Worm (Caenorhabditis elegans) whole organism, young adult: ENCODE data around the gene lgc-31.

Experiments used
- F10E7.11 ChIP-seq: sonication (generic microtip); optimal IDR thresholded peaks from 2 replicates; lab custom pipeline; 2017; ENCODE audit warnings: mild to moderate bottlenecking, missing genetic modification characterization, moderate library complexity, missing compliant biosample characterization
- F22D6.2 ChIP-seq: sonication (generic microtip); optimal IDR thresholded peaks from 2 replicates; lab custom pipeline; 2016; ENCODE audit warnings: mild to moderate bottlenecking, missing genetic modification characterization, missing compliant biosample characterization
- F33H1.4 ChIP-seq: fragments of 200-800 bp; sonication (Bioruptor generic); IDR thresholded peaks from 2 replicates; pipeline ENCODE4 v1.3.6; 2022; ENCODE audit warnings: missing genetic modification reagents, missing genetic modification characterization, missing compliant biosample characterization
- F37B4.10 ChIP-seq: fragments of 200-800 bp; sonication (Bioruptor generic); IDR thresholded peaks from 2 replicates; pipeline ENCODE4 v1.3.6; 2022; ENCODE audit warnings: missing genetic modification characterization, missing compliant biosample characterization
- F55B11.4 ChIP-seq: sonication (generic microtip); optimal IDR thresholded peaks from 2 replicates; lab custom pipeline; 2016; ENCODE audit warnings: missing compliant biosample characterization, missing genetic modification characterization, borderline replicate concordance; ENCODE audit not compliant: insufficient read depth
- F57C9.4 ChIP-seq: sonication (generic microtip); optimal IDR thresholded peaks from 2 replicates; lab custom pipeline; 2017; ENCODE audit warnings: mild to moderate bottlenecking, missing genetic modification characterization, missing compliant biosample characterization
- K12H6.12 ChIP-seq: fragments of 200-800 bp; sonication (Bioruptor generic); optimal IDR thresholded peaks from 2 replicates; lab custom pipeline; 2018; ENCODE audit warnings: mild to moderate bottlenecking, missing genetic modification characterization, missing compliant biosample characterization
- T26A5.8 ChIP-seq: sonication (generic microtip); optimal IDR thresholded peaks from 2 replicates; lab custom pipeline; 2016; ENCODE audit warnings: missing genetic modification characterization, missing compliant biosample characterization
- Y53F4B.3 ChIP-seq: fragments of 200-800 bp; sonication (Bioruptor generic); IDR thresholded peaks from 2 replicates; pipeline ENCODE4 v1.3.6; 2022; ENCODE audit warnings: missing genetic modification reagents, missing genetic modification characterization, missing compliant biosample characterization
- Y67H2A.10 ChIP-seq: fragments of 200-800 bp; sonication (Bioruptor generic); conservative IDR thresholded peaks from 2 replicates; pipeline ENCODE4 v1.3.6; 2022; ENCODE audit warnings: missing genetic modification reagents, missing genetic modification characterization, missing compliant biosample characterization
- Y79H2A.3 ChIP-seq: fragments of 200-800 bp; sonication (Bioruptor generic); conservative IDR thresholded peaks from 2 replicates; pipeline ENCODE4 v1.3.6; 2022; ENCODE audit warnings: missing genetic modification reagents, missing genetic modification characterization, missing compliant biosample characterization
- Y95B8A.8 ChIP-seq: fragments of 200-800 bp; sonication (Bioruptor generic); IDR thresholded peaks from 2 replicates; pipeline ENCODE4 v1.3.6; 2022; ENCODE audit warnings: missing genetic modification reagents, missing genetic modification characterization, missing compliant biosample characterization
- ZK185.1 ChIP-seq: sonication (generic microtip); optimal IDR thresholded peaks from 2 replicates; lab custom pipeline; 2016; ENCODE audit warnings: mild to moderate bottlenecking, missing genetic modification characterization, missing compliant biosample characterization; ENCODE audit not compliant: poor library complexity, severe bottlenecking
- aptf-2 ChIP-seq: fragments of 200-800 bp; sonication (Bioruptor generic); conservative IDR thresholded peaks from 2 replicates; pipeline ENCODE4 v1.3.6; 2022; ENCODE audit warnings: missing genetic modification reagents, missing genetic modification characterization, missing compliant biosample characterization
- bed-2 ChIP-seq: fragments of 200-800 bp; sonication (Bioruptor generic); IDR thresholded peaks from 2 replicates; pipeline ENCODE4 v1.3.6; 2022; ENCODE audit warnings: missing genetic modification reagents, missing genetic modification characterization, missing compliant biosample characterization
- cebp-1 ChIP-seq, 2 experiments: fragments of 200-800 bp in 1 of 2; sonication (Bioruptor generic) in 1 of 2; sonication (generic microtip) in 1 of 2; IDR thresholded peaks in 1 of 2; optimal IDR thresholded peaks in 1 of 2; 2 replicates each; pipeline versions ENCODE4 v1.3.6 to Lab custom; 2017 to 2022; ENCODE audit warnings: missing compliant biosample characterization in 2 of 2, missing genetic modification characterization in 2 of 2, mild to moderate bottlenecking in 1 of 2, missing genetic modification reagents in 1 of 2, moderate library complexity in 1 of 2
- ceh-100 ChIP-seq: fragments of 200-800 bp; sonication (Bioruptor generic); IDR thresholded peaks from 2 replicates; pipeline ENCODE4 v1.3.6; 2022; ENCODE audit warnings: missing genetic modification reagents, missing genetic modification characterization, missing compliant biosample characterization
- ceh-27 ChIP-seq: fragments of 200-800 bp; sonication (Bioruptor generic); optimal IDR thresholded peaks from 2 replicates; lab custom pipeline; 2018; ENCODE audit warnings: mild to moderate bottlenecking, missing genetic modification characterization, moderate library complexity, missing compliant biosample characterization
- ceh-79 ChIP-seq: sonication (generic microtip); optimal IDR thresholded peaks from 2 replicates; lab custom pipeline; 2017; ENCODE audit warnings: mild to moderate bottlenecking, missing genetic modification characterization, missing compliant biosample characterization
- dox-1 ChIP-seq: fragments of 200-800 bp; sonication (Bioruptor generic); IDR thresholded peaks from 2 replicates; pipeline ENCODE4 v1.3.6; 2022; ENCODE audit warnings: missing genetic modification reagents, missing genetic modification characterization, missing compliant biosample characterization
- egl-18 ChIP-seq: fragments of 200-800 bp; sonication (Bioruptor generic); IDR thresholded peaks from 2 replicates; pipeline ENCODE4 v1.3.6; 2022; ENCODE audit warnings: missing genetic modification reagents, missing genetic modification characterization, missing compliant biosample characterization
- egl-44 ChIP-seq: fragments of 200-800 bp; sonication (Bioruptor generic); IDR thresholded peaks from 2 replicates; pipeline ENCODE4 v1.3.6; 2022; ENCODE audit warnings: missing genetic modification reagents, missing genetic modification characterization, missing compliant biosample characterization
- ekl-4 ChIP-seq: fragments of 200-800 bp; sonication (Bioruptor generic); IDR thresholded peaks from 2 replicates; pipeline ENCODE4 v1.3.6; 2022; ENCODE audit warnings: missing genetic modification reagents, missing genetic modification characterization, missing compliant biosample characterization
- hrde-1 ChIP-seq: sonication (generic microtip); optimal IDR thresholded peaks from 2 replicates; lab custom pipeline; 2016; ENCODE audit warnings: missing genetic modification characterization, mild to moderate bottlenecking, missing compliant biosample characterization, moderate library complexity, missing genotype, missing genetic modification reagents, borderline replicate concordance
- let-607 ChIP-seq, 2 experiments: fragments of 200-800 bp in 1 of 2; sonication (Bioruptor generic) in 1 of 2; sonication (generic microtip) in 1 of 2; optimal IDR thresholded peaks; 2 replicates each; lab custom pipeline; 2016 to 2018; ENCODE audit warnings: mild to moderate bottlenecking in 2 of 2, missing compliant biosample characterization in 2 of 2, missing genetic modification characterization in 2 of 2, moderate library complexity in 2 of 2, missing genotype in 1 of 2
- lin-54 ChIP-seq: fragments of 200-800 bp; sonication (Bioruptor generic); optimal IDR thresholded peaks from 2 replicates; lab custom pipeline; 2018; ENCODE audit warnings: mild to moderate bottlenecking, missing genetic modification characterization, missing compliant biosample characterization
- lsl-1 ChIP-seq: fragments of 200-800 bp; sonication (Bioruptor generic); optimal IDR thresholded peaks from 2 replicates; lab custom pipeline; 2018; ENCODE audit warnings: mild to moderate bottlenecking, missing genetic modification characterization, moderate library complexity, missing compliant biosample characterization
- lsy-27 ChIP-seq: sonication (generic microtip); optimal IDR thresholded peaks from 2 replicates; lab custom pipeline; 2017; ENCODE audit warnings: missing genetic modification characterization, mild to moderate bottlenecking, missing compliant biosample characterization, antibody characterized with exemption, missing genotype, borderline replicate concordance; ENCODE audit not compliant: insufficient read depth
- madf-10 ChIP-seq: sonication (generic microtip); optimal IDR thresholded peaks from 2 replicates; lab custom pipeline; 2016; ENCODE audit warnings: mild to moderate bottlenecking, missing genetic modification characterization, missing compliant biosample characterization
- mes-4 ChIP-seq: sonication (generic microtip); optimal IDR thresholded peaks from 2 replicates; lab custom pipeline; 2016; ENCODE audit warnings: missing genotype, missing genetic modification characterization, missing compliant biosample characterization
- nhr-80 ChIP-seq: sonication (generic microtip); optimal IDR thresholded peaks from 2 replicates; lab custom pipeline; 2016; ENCODE audit warnings: missing genetic modification characterization, missing compliant biosample characterization
- rcor-1 ChIP-seq: fragments of 200-800 bp; sonication (Bioruptor generic); IDR thresholded peaks from 2 replicates; pipeline ENCODE4 v1.3.6; 2022; ENCODE audit warnings: missing genetic modification reagents, missing genetic modification characterization, missing compliant biosample characterization
- rpc-1 ChIP-seq, 2 experiments: fragments of 150-350 bp in 1 of 2; sonication (generic microtip) in 1 of 2; optimal IDR thresholded peaks; 2 replicates each; lab custom pipeline; 2014 to 2018; ENCODE audit warnings: missing biosample characterization in 1 of 2, missing genetic modification characterization in 1 of 2, missing genetic modification reagents in 1 of 2, missing genotype in 1 of 2
- sea-2 ChIP-seq: fragments of 200-800 bp; sonication (Bioruptor generic); IDR thresholded peaks from 2 replicates; pipeline ENCODE4 v1.3.6; 2022; ENCODE audit warnings: missing genetic modification characterization, missing compliant biosample characterization
- snpc-3.4 ChIP-seq: sonication (generic microtip); optimal IDR thresholded peaks from 2 replicates; lab custom pipeline; 2017; ENCODE audit warnings: missing genetic modification characterization, mild to moderate bottlenecking, missing compliant biosample characterization, antibody characterized with exemption, moderate library complexity, missing genotype, missing genetic modification reagents
- snpc-4 ChIP-seq, 5 experiments: fragments of 150-350 bp in 1 of 5; sonication (generic microtip) in 4 of 5; optimal IDR thresholded peaks; 2 replicates each; lab custom pipeline; 2014 to 2018; ENCODE audit warnings: missing genetic modification characterization in 5 of 5, missing biosample characterization in 3 of 5, antibody characterized with exemption in 2 of 5, mild to moderate bottlenecking in 2 of 5, missing compliant biosample characterization in 2 of 5, missing genotype in 2 of 5, moderate library complexity in 2 of 5, missing genetic modification reagents in 1 of 5
- somi-1 ChIP-seq: fragments of 200-800 bp; sonication (Bioruptor generic); optimal IDR thresholded peaks from 2 replicates; lab custom pipeline; 2018; ENCODE audit warnings: mild to moderate bottlenecking, missing genetic modification characterization, missing compliant biosample characterization
- sptf-2 ChIP-seq: fragments of 200-800 bp; sonication (Bioruptor generic); optimal IDR thresholded peaks from 2 replicates; lab custom pipeline; 2018; ENCODE audit warnings: mild to moderate bottlenecking, missing genetic modification characterization, missing compliant biosample characterization
- unc-130 ChIP-seq: sonication (generic microtip); optimal IDR thresholded peaks from 2 replicates; lab custom pipeline; 2016; ENCODE audit warnings: missing genetic modification reagents, missing genetic modification characterization, missing compliant biosample characterization
- unc-62 ChIP-seq: fragments of 150-350 bp; optimal IDR thresholded peaks from 2 replicates; lab custom pipeline; 2014; ENCODE audit warnings: missing biosample characterization, missing genetic modification reagents, missing genetic modification characterization
- ztf-18 ChIP-seq: sonication (generic microtip); optimal IDR thresholded peaks from 2 replicates; lab custom pipeline; 2016; ENCODE audit warnings: missing genotype, mild to moderate bottlenecking, missing genetic modification characterization, missing compliant biosample characterization
- ztf-26 ChIP-seq: sonication (generic microtip); optimal IDR thresholded peaks from 2 replicates; lab custom pipeline; 2017; ENCODE audit warnings: missing genetic modification characterization, missing compliant biosample characterization
- ztf-3 ChIP-seq: fragments of 200-800 bp; sonication (Bioruptor generic); optimal IDR thresholded peaks from 2 replicates; lab custom pipeline; 2018; ENCODE audit warnings: mild to moderate bottlenecking, missing genetic modification characterization, missing compliant biosample characterization

The lgc-31 gene

ce11 chrV:15512856-15513756 lies 8.7 kb downstream of the lgc-31 start (continued):
- TF ChIP-seq F37B4.10 (GFP tag; lab: Robert Waterston, UW) (no peak), hrde-1 (tag; lab: Kevin White, UChicago) (peak; percentile 52), nhr-80 (tag; lab: Kevin White, UChicago) (no peak), ceh-27 (peak; percentile 37), F55B11.4 (tag; lab: Kevin White, UChicago) (no peak), F57C9.4 (no peak), egl-44 (GFP tag; lab: Robert Waterston, UW) (no peak), bed-2 (GFP tag; lab: Robert Waterston, UW) (no peak), egl-18 (GFP tag; lab: Robert Waterston, UW) (no peak), Y53F4B.3 (GFP tag; lab: Robert Waterston, UW) (no peak), Y79H2A.3 (GFP tag; lab: Robert Waterston, UW) (no peak), lsy-27 (tag; lab: Kevin White, UChicago) (no peak), F10E7.11 (tag; lab: Kevin White, UChicago) (peak; percentile 8), sptf-2 (no peak), sea-2 (GFP tag; lab: Robert Waterston, UW) (no peak), unc-62 (GFP tag; lab: Kevin White, UChicago) (no peak), dox-1 (GFP tag; lab: Robert Waterston, UW) (no peak), cebp-1 (GFP tag; IDR thresholded peaks at IDR 0.05; lab: Robert Waterston, UW) (no peak), cebp-1 (tag; optimal IDR thresholded peaks at IDR 0.05; lab: Kevin White, UChicago) (peak; percentile 2), ztf-26 (tag; lab: Kevin White, UChicago) (no peak), rcor-1 (GFP tag; lab: Robert Waterston, UW) (peak; percentile 17; the same call in 1 of the 2 replicates), ceh-79 (tag; lab: Kevin White, UChicago) (no peak), ztf-3 (GFP tag; lab: Kevin White, UChicago) (no peak), madf-10 (no peak), mes-4 (tag; lab: Kevin White, UChicago) (no peak), F22D6.2 (no peak), aptf-2 (no peak), let-607 (tag; optimal IDR thresholded peaks at IDR 0.05; lab: Kevin White, UChicago) (no peak), ceh-100 (GFP tag; lab: Robert Waterston, UW) (peak; percentile 28; the same call in 1 of the 2 replicates), ztf-18 (tag; lab: Kevin White, UChicago) (peak; percentile 50)

- TF ChIP-seq ZK185.1 (tag; lab: Kevin White, UChicago) = peak; percentile 50
- TF ChIP-seq T26A5.8 (tag; lab: Kevin White, UChicago) = no peak
- no peak for TF ChIP-seq cebp-1 (GFP tag; IDR thresholded peaks at IDR 0.05; lab: Robert Waterston, UW)
- TF ChIP-seq cebp-1 (tag; optimal IDR thresholded peaks at IDR 0.05; lab: Kevin White, UChicago) = peak; percentile 64
- no peak for TF ChIP-seq Y67H2A.10 (GFP tag; lab: Robert Waterston, UW)
- no peak for TF ChIP-seq snpc-4 (GFP tag; optimal IDR thresholded peaks at IDR 0.05; lab: Kevin White, UChicago)
- TF ChIP-seq snpc-4 (tag; optimal IDR thresholded peaks at IDR 0.05; lab: Kevin White, UChicago) = peak; percentile 68 to 79 (median 76)
- peak; percentile 30 for TF ChIP-seq K12H6.12
- TF ChIP-seq snpc-3.4 (tag; lab: Kevin White, UChicago) = peak; percentile 90
- TF ChIP-seq unc-130 (GFP tag; lab: Kevin White, UChicago) = no peak
- peak; percentile 34 for TF ChIP-seq lsy-27 (tag; lab: Kevin White, UChicago)
- TF ChIP-seq lin-54 (GFP tag; lab: Kevin White, UChicago) = peak; percentile 76
- no peak for TF ChIP-seq somi-1
- TF ChIP-seq Y95B8A.8 = 0 out of 2 replicates have a peak, but pooled peaks have one; percentile 48
- TF ChIP-seq F33H1.4 = peak; percentile 99
- TF ChIP-seq ekl-4 (GFP tag; lab: Robert Waterston, UW) = peak; percentile 52
- peak; percentile 97 for TF ChIP-seq lsl-1 (GFP tag; lab: Kevin White, UChicago)
- TF ChIP-seq rpc-1 (optimal IDR thresholded peaks at IDR 0.05; lab: Kevin White, UChicago) = no peak
- TF ChIP-seq rpc-1 (tag; optimal IDR thresholded peaks at IDR 0.05; lab: Kevin White, UChicago) = peak; percentile 7
Observed at ce11 chrV:15511613-15512216, 10.1 kb downstream of the lgc-31 start, which contains the start of gene rpl-38. Gene rpl-38 (plus strand): TSS chrV:15512166.
